Worm (Caenorhabditis elegans) whole organism, late embryonic: ENCODE data around the gene col-155.

Source experiments
- C08G9.2 ChIP-seq: sonication (generic microtip); optimal IDR thresholded peaks from 2 replicates; lab custom pipeline; 2016; ENCODE audit warnings: mild to moderate bottlenecking, missing genetic modification characterization, moderate library complexity, missing compliant biosample characterization
- C38D4.7 ChIP-seq: fragments of 200-800 bp; sonication (Bioruptor generic); optimal IDR thresholded peaks from 2 replicates; lab custom pipeline; 2018; ENCODE audit warnings: mild to moderate bottlenecking, missing genetic modification characterization, moderate library complexity, missing compliant biosample characterization
- F13H6.1 ChIP-seq: sonication (generic microtip); optimal IDR thresholded peaks from 2 replicates; lab custom pipeline; 2016; ENCODE audit warnings: missing genetic modification characterization, missing compliant biosample characterization
- K09A11.1 ChIP-seq: sonication (generic microtip); optimal IDR thresholded peaks from 2 replicates; lab custom pipeline; 2017; ENCODE audit warnings: antibody characterized with exemption, mild to moderate bottlenecking, missing genetic modification characterization, missing compliant biosample characterization; ENCODE audit not compliant: insufficient read depth
- Y22D7AL.16 ChIP-seq: sonication (generic microtip); optimal IDR thresholded peaks from 2 replicates; lab custom pipeline; 2016; ENCODE audit warnings: missing genetic modification characterization, missing compliant biosample characterization
- ama-1 ChIP-seq: fragments of 150-350 bp; optimal IDR thresholded peaks from 2 replicates; lab custom pipeline; 2014
- ceh-18 ChIP-seq: sonication (generic microtip); optimal IDR thresholded peaks from 2 replicates; lab custom pipeline; 2016; ENCODE audit warnings: missing genetic modification characterization, missing compliant biosample characterization
- ceh-19 ChIP-seq: fragments of 200-800 bp; sonication (Bioruptor generic); optimal IDR thresholded peaks from 2 replicates; lab custom pipeline; 2018; ENCODE audit warnings: mild to moderate bottlenecking, missing genetic modification characterization, missing compliant biosample characterization
- ceh-2 ChIP-seq: sonication (generic microtip); optimal IDR thresholded peaks from 2 replicates; lab custom pipeline; 2016; ENCODE audit warnings: missing genotype, missing genetic modification characterization, missing compliant biosample characterization
- ceh-31 ChIP-seq: sonication (generic microtip); optimal IDR thresholded peaks from 2 replicates; lab custom pipeline; 2016; ENCODE audit warnings: missing genetic modification characterization, missing compliant biosample characterization
- ceh-34 ChIP-seq: sonication (generic microtip); optimal IDR thresholded peaks from 2 replicates; lab custom pipeline; 2016; ENCODE audit warnings: mild to moderate bottlenecking, missing genetic modification characterization, missing compliant biosample characterization
- ceh-6 ChIP-seq: fragments of 200-800 bp; sonication (Bioruptor generic); optimal IDR thresholded peaks from 2 replicates; lab custom pipeline; 2018; ENCODE audit warnings: mild to moderate bottlenecking, missing genetic modification characterization, missing compliant biosample characterization
- che-1 ChIP-seq: sonication (generic microtip); optimal IDR thresholded peaks from 2 replicates; lab custom pipeline; 2016; ENCODE audit warnings: mild to moderate bottlenecking, missing genetic modification characterization, missing compliant biosample characterization
- dve-1 ChIP-seq: sonication (generic microtip); optimal IDR thresholded peaks from 2 replicates; lab custom pipeline; 2017; ENCODE audit warnings: antibody characterized with exemption, mild to moderate bottlenecking, missing genetic modification characterization, missing compliant biosample characterization
- elt-2 ChIP-seq: sonication (generic microtip); optimal IDR thresholded peaks from 2 replicates; lab custom pipeline; 2016; ENCODE audit warnings: missing genetic modification reagents, missing genetic modification characterization, missing compliant biosample characterization
- fkh-10 ChIP-seq: fragments of 150-350 bp; optimal IDR thresholded peaks from 2 replicates; lab custom pipeline; 2014; ENCODE audit warnings: missing biosample characterization, missing genetic modification reagents, missing genetic modification characterization
- hlh-13 ChIP-seq: fragments of 200-800 bp; sonication (Bioruptor generic); optimal IDR thresholded peaks from 2 replicates; lab custom pipeline; 2018; ENCODE audit warnings: mild to moderate bottlenecking, missing genetic modification characterization, missing compliant biosample characterization
- lin-11 ChIP-seq: fragments of 200-800 bp; sonication (Bioruptor generic); optimal IDR thresholded peaks from 2 replicates; lab custom pipeline; 2018; ENCODE audit warnings: mild to moderate bottlenecking, missing genetic modification characterization, missing compliant biosample characterization
- mec-3 ChIP-seq: sonication (generic microtip); optimal IDR thresholded peaks from 2 replicates; lab custom pipeline; 2016; ENCODE audit warnings: borderline replicate concordance, missing genetic modification characterization, missing compliant biosample characterization
- nfya-1 ChIP-seq: sonication (generic microtip); optimal IDR thresholded peaks from 2 replicates; lab custom pipeline; 2017; ENCODE audit warnings: missing genetic modification characterization, mild to moderate bottlenecking, missing compliant biosample characterization, antibody characterized with exemption, moderate library complexity
- npax-4 ChIP-seq: sonication (generic microtip); optimal IDR thresholded peaks from 2 replicates; lab custom pipeline; 2016; ENCODE audit warnings: missing genetic modification characterization, missing compliant biosample characterization
- pat-9 ChIP-seq: fragments of 200-800 bp; sonication (Bioruptor generic); optimal IDR thresholded peaks from 2 replicates; lab custom pipeline; 2018; ENCODE audit warnings: mild to moderate bottlenecking, missing genetic modification characterization, moderate library complexity, missing compliant biosample characterization
- pha-2 ChIP-seq: sonication (generic microtip); optimal IDR thresholded peaks from 2 replicates; lab custom pipeline; 2017; ENCODE audit warnings: mild to moderate bottlenecking, missing genetic modification characterization, missing compliant biosample characterization
- pqm-1 ChIP-seq: sonication (generic microtip); optimal IDR thresholded peaks from 2 replicates; lab custom pipeline; 2016; ENCODE audit warnings: missing genetic modification characterization, missing compliant biosample characterization
- pros-1 ChIP-seq: fragments of 150-350 bp; optimal IDR thresholded peaks from 2 replicates; lab custom pipeline; 2014; ENCODE audit warnings: missing biosample characterization, missing genetic modification reagents, missing genetic modification characterization
- sox-2 ChIP-seq: fragments of 200-800 bp; sonication (Bioruptor generic); IDR thresholded peaks from 2 replicates; pipeline ENCODE4 v1.3.6; 2022; ENCODE audit warnings: missing genetic modification reagents, missing genetic modification characterization, missing compliant biosample characterization
- sox-4 ChIP-seq: sonication (generic microtip); optimal IDR thresholded peaks from 2 replicates; lab custom pipeline; 2017; ENCODE audit warnings: mild to moderate bottlenecking, missing genetic modification characterization, inconsistent platforms, missing compliant biosample characterization
- unc-3 ChIP-seq, 2 experiments: fragments of 200-800 bp in 1 of 2; sonication (Bioruptor generic) in 1 of 2; sonication (generic microtip) in 1 of 2; conservative IDR thresholded peaks in 1 of 2; optimal IDR thresholded peaks in 1 of 2; 2 replicates each; pipeline versions ENCODE4 v1.3.6 to Lab custom; 2016 to 2022; ENCODE audit warnings: missing compliant biosample characterization in 2 of 2, missing genetic modification characterization in 2 of 2, missing genetic modification reagents in 1 of 2
- zip-5 ChIP-seq: sonication (generic microtip); optimal IDR thresholded peaks from 2 replicates; lab custom pipeline; 2016; ENCODE audit warnings: missing genetic modification characterization, missing compliant biosample characterization

The col-155 gene

ce11 chrV:11415059-11415458 lies 25.4 kb upstream of the col-155 start, which contains the start of gene deg-3:
TSS of gene deg-3 (minus strand) at chrV:11415159.
- TF ChIP-seq lin-11 (tag; lab: Kevin White, UChicago) (no peak), nfya-1 (tag; lab: Kevin White, UChicago) (no peak), ceh-2 (tag; lab: Kevin White, UChicago) (no peak), F13H6.1 (no peak), ama-1 (lab: Kevin White, UChicago) (no peak), sox-2 (GFP tag; lab: Robert Waterston, UW) (no peak), sox-4 (tag; lab: Kevin White, UChicago) (no peak), C38D4.7 (no peak)

DNA sequence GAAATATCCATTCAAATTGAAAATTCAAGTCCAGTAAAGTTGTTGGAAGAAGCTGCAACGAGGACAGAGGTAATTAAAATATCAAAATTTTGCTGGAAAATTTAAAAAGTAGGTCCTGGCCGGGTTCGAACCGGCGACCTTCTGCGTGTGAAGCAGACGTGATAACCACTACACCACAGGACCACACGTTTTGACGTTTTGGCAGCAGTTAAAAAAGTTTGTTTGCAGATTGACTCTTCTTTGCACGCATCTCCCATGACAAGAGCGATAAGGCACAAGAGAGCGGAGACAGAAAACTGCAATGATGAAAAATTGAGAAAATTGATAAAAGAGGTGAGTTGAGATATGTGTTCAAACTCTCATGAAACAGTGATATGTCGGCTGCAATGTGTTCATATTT lies 22.4 kb upstream of the col-155 start:
- peak; percentile 63 for TF ChIP-seq elt-2 (tag; lab: Kevin White, UChicago)
- no peak for TF ChIP-seq ceh-18 (tag; lab: Kevin White, UChicago)
- no peak for TF ChIP-seq ceh-31 (tag; lab: Kevin White, UChicago)
- TF ChIP-seq zip-5 (tag; lab: Kevin White, UChicago) = no peak
- no peak for TF ChIP-seq Y22D7AL.16 (tag; lab: Kevin White, UChicago)

- TF ChIP-seq pat-9 = no peak
- no peak for TF ChIP-seq C08G9.2
- no peak for TF ChIP-seq elt-2 (tag; lab: Kevin White, UChicago)
- TF ChIP-seq ceh-34 (tag; lab: Kevin White, UChicago) = no peak
- TF ChIP-seq pha-2 (tag; lab: Kevin White, UChicago) = no peak
- TF ChIP-seq ceh-18 (tag; lab: Kevin White, UChicago) = no peak
- no peak for TF ChIP-seq Y22D7AL.16 (tag; lab: Kevin White, UChicago)
- TF ChIP-seq dve-1 = no peak
- no peak for TF ChIP-seq pros-1 (tag; lab: Kevin White, UChicago)
- TF ChIP-seq hlh-13 (GFP tag; lab: Kevin White, UChicago) = no peak
- TF ChIP-seq mec-3 (tag; lab: Kevin White, UChicago) = no peak
- no peak for TF ChIP-seq sox-2 (GFP tag; lab: Robert Waterston, UW)
- TF ChIP-seq npax-4 (tag; lab: Kevin White, UChicago) = no peak
- no peak for TF ChIP-seq che-1 (tag; lab: Kevin White, UChicago)
- TF ChIP-seq fkh-10 (GFP tag; lab: Kevin White, UChicago) = no peak
- no peak for TF ChIP-seq pqm-1 (tag; lab: Kevin White, UChicago)
- TF ChIP-seq zip-5 (tag; lab: Kevin White, UChicago) = no peak
Observed at ce11 chrV:11410902-11411561, 21.4 kb upstream of the col-155 start, which contains the start of the genes K03B8.8 and grl-3. TSS of gene K03B8.8 (minus strand) at chrV:11411002. TSS of gene grl-3 (plus strand) at chrV:11411511.

DNA sequence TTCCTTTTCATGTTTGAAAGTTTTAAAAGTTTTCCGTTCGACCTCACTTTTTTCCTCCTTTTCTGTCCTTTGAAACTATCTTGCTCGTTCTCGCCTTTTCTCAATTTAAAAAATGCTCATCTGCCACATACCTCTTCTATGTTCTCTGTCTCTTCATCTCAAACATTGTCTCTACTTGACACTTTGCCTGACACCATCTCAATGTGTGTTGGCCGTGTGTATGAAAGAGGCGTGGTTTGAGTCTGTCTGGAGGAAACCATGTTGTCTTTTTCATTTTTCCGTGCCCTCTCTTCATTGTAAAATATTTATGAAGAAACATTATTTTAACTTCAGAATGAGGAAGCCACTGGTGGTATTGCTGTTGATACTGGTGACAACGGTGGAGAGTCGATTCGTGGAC lies 17.6 kb upstream of the col-155 start, which contains the start of gene K03B8.6:
Gene K03B8.6 (plus strand): TSS at position 334 of the 400 bp plus-strand sequence.
- TF ChIP-seq elt-2 (tag; lab: Kevin White, UChicago) (no peak), Y22D7AL.16 (tag; lab: Kevin White, UChicago) (no peak), ceh-6 (GFP tag; lab: Kevin White, UChicago) (no peak), sox-4 (tag; lab: Kevin White, UChicago) (no peak), K09A11.1 (no peak), che-1 (tag; lab: Kevin White, UChicago) (no peak), F13H6.1 (no peak), ceh-19 (GFP tag; lab: Kevin White, UChicago) (no peak), ceh-18 (tag; lab: Kevin White, UChicago) (no peak), ceh-2 (tag; lab: Kevin White, UChicago) (no peak), ama-1 (lab: Kevin White, UChicago) (no peak), ceh-31 (tag; lab: Kevin White, UChicago) (no peak)

DNA sequence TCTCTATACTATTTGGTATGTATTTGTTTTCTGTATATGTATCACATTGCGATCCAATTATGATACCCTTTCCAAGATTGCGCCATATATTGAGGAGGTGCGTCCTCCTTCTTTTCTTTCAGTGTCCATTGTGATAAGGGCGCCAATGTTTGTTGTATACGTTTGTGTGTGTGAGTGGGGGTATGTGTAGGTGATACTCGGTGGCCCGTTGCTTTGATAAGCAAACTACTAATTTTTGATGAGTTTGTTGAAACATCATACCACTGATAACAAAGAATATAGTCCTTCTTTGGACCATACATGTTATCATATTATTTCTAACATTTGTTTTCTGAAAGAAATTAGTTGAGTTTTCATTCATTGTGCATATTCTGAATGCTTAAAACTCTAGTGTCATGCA lies 14.0 kb upstream of the col-155 start:
- TF ChIP-seq unc-3 (GFP tag; conservative IDR thresholded peaks at IDR 0.05; lab: Robert Waterston, UW) (no peak), unc-3 (tag; optimal IDR thresholded peaks at IDR 0.05; lab: Kevin White, UChicago) (no peak), elt-2 (tag; lab: Kevin White, UChicago) (peak; percentile 93)
